Fruit fly (Drosophila melanogaster) whole organism, embryonic: Measurements from ENCODE around the gene CG11550.

ENCODE experiments used
- Atf6 ChIP-seq: fragments of 200-800 bp; sonication (Bioruptor generic); IDR thresholded peaks from 2 replicates; pipeline ENCODE4 v1.3.6; 2022; ENCODE audit warnings: missing biosample characterization, missing genetic modification characterization
- Awh ChIP-seq: fragments of 200-800 bp; sonication (Bioruptor generic); IDR thresholded peaks from 2 replicates; pipeline ENCODE4, ENCODE4 v1.3.6; 2022; ENCODE audit warnings: missing biosample characterization, missing genetic modification characterization
- B-H2 ChIP-seq: fragments of 200-800 bp; sonication (Bioruptor generic); optimal IDR thresholded peaks from 2 replicates; lab custom pipeline; 2018; ENCODE audit warnings: missing biosample characterization, mild to moderate bottlenecking, missing genetic modification characterization
- Blimp-1 ChIP-seq: fragments of 200-800 bp; sonication (Bioruptor generic); optimal IDR thresholded peaks from 3 replicates; lab custom pipeline; 2018; ENCODE audit warnings: missing biosample characterization, missing genetic modification characterization, mild to moderate bottlenecking, moderate library complexity, missing genetic modification reagents
- CG10979 ChIP-seq: fragments of 200-800 bp; sonication (Bioruptor generic); optimal IDR thresholded peaks from 2 replicates; lab custom pipeline; 2018; ENCODE audit warnings: missing biosample characterization, mild to moderate bottlenecking, missing genetic modification characterization, moderate library complexity
- CG11247 ChIP-seq: fragments of 200-800 bp; sonication (Bioruptor generic); IDR thresholded peaks from 2 replicates; pipeline ENCODE4 v1.3.6; 2022; ENCODE audit warnings: missing biosample characterization, missing genetic modification characterization
- CG11398 ChIP-seq: fragments of 200-800 bp; sonication (Bioruptor generic); optimal IDR thresholded peaks from 2 replicates; lab custom pipeline; 2016; ENCODE audit warnings: missing biosample characterization, missing genetic modification characterization
- CG11723 ChIP-seq: fragments of 200-800 bp; sonication (Bioruptor generic); optimal IDR thresholded peaks from 2 replicates; lab custom pipeline; 2017; ENCODE audit warnings: missing biosample characterization, mild to moderate bottlenecking, missing genetic modification characterization
- CG12219 ChIP-seq: fragments of 200-800 bp; sonication (Bioruptor generic); optimal IDR thresholded peaks from 3 replicates; lab custom pipeline; 2018; ENCODE audit warnings: missing biosample characterization, mild to moderate bottlenecking, missing genetic modification characterization
- CG12391 ChIP-seq: fragments of 200-800 bp; sonication (Bioruptor generic); optimal IDR thresholded peaks from 3 replicates; lab custom pipeline; 2018; ENCODE audit warnings: missing biosample characterization, mild to moderate bottlenecking, missing genetic modification characterization, moderate library complexity
- CG12744 ChIP-seq: fragments of 200-800 bp; sonication (Bioruptor generic); optimal IDR thresholded peaks from 2 replicates; lab custom pipeline; 2016; ENCODE audit warnings: missing biosample characterization, missing genetic modification characterization
- CG15073 ChIP-seq: fragments of 200-800 bp; sonication (Bioruptor generic); optimal IDR thresholded peaks from 2 replicates; lab custom pipeline; 2016; ENCODE audit warnings: missing biosample characterization, missing genetic modification characterization
- CG17186 ChIP-seq: fragments of 200-800 bp; sonication (Bioruptor generic); optimal IDR thresholded peaks from 3 replicates; lab custom pipeline; 2017; ENCODE audit warnings: missing biosample characterization, missing genetic modification reagents, missing genetic modification characterization
- CG1792 ChIP-seq: fragments of 200-800 bp; sonication (Bioruptor generic); optimal IDR thresholded peaks from 2 replicates; lab custom pipeline; 2016; ENCODE audit warnings: missing biosample characterization, missing genetic modification characterization
- CG2129 ChIP-seq: fragments of 200-800 bp; sonication (Bioruptor generic); IDR thresholded peaks from 2 replicates; pipeline ENCODE4 v1.3.6; 2022; ENCODE audit warnings: missing biosample characterization, missing genetic modification characterization; ENCODE audit not compliant: partially characterized antibody
- CG3065 ChIP-seq: fragments of 200-800 bp; sonication (Bioruptor generic); optimal IDR thresholded peaks from 2 replicates; lab custom pipeline; 2016; ENCODE audit warnings: missing biosample characterization, missing genetic modification characterization
- CG3281 ChIP-seq: fragments of 200-800 bp; sonication (Bioruptor generic); optimal IDR thresholded peaks from 3 replicates; lab custom pipeline; 2017; ENCODE audit warnings: missing biosample characterization, mild to moderate bottlenecking, missing genetic modification characterization
- CG4707 ChIP-seq: fragments of 200-800 bp; sonication (Bioruptor generic); optimal IDR thresholded peaks from 2 replicates; lab custom pipeline; 2018; ENCODE audit warnings: missing biosample characterization, mild to moderate bottlenecking, missing genetic modification characterization, moderate library complexity
- CG6689 ChIP-seq: fragments of 200-800 bp; sonication (Bioruptor generic); IDR thresholded peaks from 2 replicates; pipeline ENCODE4 v1.3.6; 2022; ENCODE audit warnings: missing biosample characterization, missing genetic modification characterization
- CG6791 ChIP-seq: fragments of 200-800 bp; sonication (Bioruptor generic); IDR thresholded peaks from 3 replicates; pipeline ENCODE4 v1.3.6; 2022; ENCODE audit warnings: missing biosample characterization, missing genetic modification characterization; ENCODE audit not compliant: partially characterized antibody
- CG9817 ChIP-seq: fragments of 200-800 bp; sonication (Bioruptor generic); optimal IDR thresholded peaks from 2 replicates; lab custom pipeline; 2018; ENCODE audit warnings: missing biosample characterization, mild to moderate bottlenecking, missing genetic modification characterization, moderate library complexity
- CTCF ChIP-seq: fragments of 200-800 bp; sonication (Bioruptor generic); optimal IDR thresholded peaks from 2 replicates; lab custom pipeline; 2017; ENCODE audit warnings: missing biosample characterization, mild to moderate bottlenecking, missing genetic modification characterization, moderate library complexity
- Chrac-16 ChIP-seq: fragments of 200-800 bp; sonication (Bioruptor generic); optimal IDR thresholded peaks from 3 replicates; lab custom pipeline; 2016; ENCODE audit warnings: missing biosample characterization, missing genetic modification characterization
- CkIIα-i1 ChIP-seq: fragments of 200-800 bp; sonication (Bioruptor generic); IDR thresholded peaks from 2 replicates; pipeline ENCODE4 v1.3.6; 2022; ENCODE audit warnings: missing biosample characterization, missing genetic modification characterization
- D ChIP-seq, 2 experiments: fragments of 200-800 bp in 1 of 2; fragments of >200 bp in 1 of 2; sonication (Bioruptor generic) in 1 of 2; optimal IDR thresholded peaks; 2 replicates in 1 of 2; 3 replicates in 1 of 2; lab custom pipeline; 2017; ENCODE audit warnings: mild to moderate bottlenecking in 1 of 2, missing biosample characterization in 1 of 2, missing genetic modification characterization in 1 of 2, missing genetic modification reagents in 1 of 2
- E2f1 ChIP-seq: fragments of 200-800 bp; sonication (Bioruptor generic); IDR thresholded peaks from 2 replicates; pipeline ENCODE4 v1.3.6; 2022; ENCODE audit warnings: missing biosample characterization, missing genetic modification characterization
- ERR ChIP-seq: fragments of 200-800 bp; sonication (Bioruptor generic); optimal IDR thresholded peaks from 2 replicates; lab custom pipeline; 2016; ENCODE audit warnings: missing biosample characterization, missing genetic modification characterization
- HHEX ChIP-seq: fragments of 200-800 bp; sonication (Bioruptor generic); optimal IDR thresholded peaks from 3 replicates; lab custom pipeline; 2017; ENCODE audit warnings: missing biosample characterization, mild to moderate bottlenecking, missing genetic modification characterization, missing genetic modification reagents
- MESR4 ChIP-seq: fragments of 200-800 bp; sonication (Bioruptor generic); optimal IDR thresholded peaks from 2 replicates; lab custom pipeline; 2018; ENCODE audit warnings: missing biosample characterization, mild to moderate bottlenecking, missing genetic modification characterization, moderate library complexity
- Mad ChIP-seq: fragments of 200-800 bp; sonication (Bioruptor generic); optimal IDR thresholded peaks from 2 replicates; lab custom pipeline; 2016; ENCODE audit warnings: missing biosample characterization, missing genetic modification characterization
- Nf-YA ChIP-seq: fragments of 200-800 bp; sonication (Bioruptor generic); IDR thresholded peaks from 2 replicates; pipeline ENCODE4 v1.3.6; 2022; ENCODE audit warnings: missing biosample characterization, missing genetic modification characterization
- Nf-YB ChIP-seq: fragments of 200-800 bp; sonication (Bioruptor generic); optimal IDR thresholded peaks from 3 replicates; lab custom pipeline; 2019; ENCODE audit warnings: missing biosample characterization, mild to moderate bottlenecking, missing genetic modification characterization, moderate library complexity
- Sox100B ChIP-seq: fragments of 200-800 bp; sonication (Bioruptor generic); optimal IDR thresholded peaks from 3 replicates; lab custom pipeline; 2018; ENCODE audit warnings: missing biosample characterization, mild to moderate bottlenecking, missing genetic modification characterization
- Taf1 ChIP-seq: fragments of 200-800 bp; sonication (Bioruptor generic); IDR thresholded peaks from 2 replicates; pipeline ENCODE4 v1.3.6; 2022; ENCODE audit warnings: missing biosample characterization, missing genetic modification characterization
- Trl ChIP-seq, 3 experiments: fragments of >200 bp in 2 of 3; fragments of 200-800 bp in 1 of 3; sonication (Bioruptor generic) in 1 of 3; optimal IDR thresholded peaks; 2 replicates in 1 of 3; 3 replicates in 2 of 3; lab custom pipeline; 2016 to 2017; ENCODE audit warnings: missing biosample characterization in 1 of 3, missing genetic modification characterization in 1 of 3
- Usf ChIP-seq: fragments of 200-800 bp; sonication (Bioruptor generic); optimal IDR thresholded peaks from 2 replicates; lab custom pipeline; 2017; ENCODE audit warnings: missing genotype, missing biosample characterization, missing genetic modification characterization
- cad ChIP-seq: fragments of >200 bp; optimal IDR thresholded peaks from 2 replicates; lab custom pipeline; 2017; ENCODE audit warnings: missing biosample characterization, missing genetic modification characterization
- chinmo ChIP-seq: fragments of 200-800 bp; sonication (Bioruptor generic); IDR thresholded peaks from 4 replicates; pipeline ENCODE4 v1.3.6; 2022; ENCODE audit warnings: missing biosample characterization, missing genetic modification characterization; ENCODE audit not compliant: partially characterized antibody
- dmrt11E ChIP-seq: fragments of 200-800 bp; sonication (Bioruptor generic); optimal IDR thresholded peaks from 3 replicates; lab custom pipeline; 2018; ENCODE audit warnings: missing biosample characterization, mild to moderate bottlenecking, missing genetic modification characterization, moderate library complexity
- dpn ChIP-seq, 2 experiments: fragments of 200-800 bp; sonication (Bioruptor generic); optimal IDR thresholded peaks; 3 replicates each; lab custom pipeline; 2016; ENCODE audit warnings: missing biosample characterization in 2 of 2, missing genetic modification characterization in 2 of 2
- gcm ChIP-seq: fragments of 200-800 bp; sonication (Bioruptor generic); optimal IDR thresholded peaks from 2 replicates; lab custom pipeline; 2019; ENCODE audit warnings: missing biosample characterization, mild to moderate bottlenecking, missing genetic modification characterization, moderate library complexity
- her ChIP-seq: fragments of 200-800 bp; sonication (Bioruptor generic); optimal IDR thresholded peaks from 2 replicates; lab custom pipeline; 2016; ENCODE audit warnings: missing biosample characterization, missing genetic modification characterization
- lola ChIP-seq, 3 experiments: fragments of >200 bp in 2 of 3; fragments of 200-800 bp in 1 of 3; sonication (Bioruptor generic) in 1 of 3; optimal IDR thresholded peaks; 2 replicates each; lab custom pipeline; 2017 to 2019; ENCODE audit warnings: missing biosample characterization in 3 of 3, missing genetic modification characterization in 3 of 3, mild to moderate bottlenecking in 1 of 3, moderate library complexity in 1 of 3
- p53 ChIP-seq: fragments of 200-800 bp; sonication (Bioruptor generic); optimal IDR thresholded peaks from 2 replicates; lab custom pipeline; 2016; ENCODE audit warnings: missing biosample characterization, missing genetic modification characterization
- pan ChIP-seq, 4 experiments: fragments of >200 bp in 3 of 4; fragments of 200-800 bp in 1 of 4; sonication (Bioruptor generic) in 1 of 4; optimal IDR thresholded peaks in 3 of 4; IDR thresholded peaks in 1 of 4; 2 replicates each; pipeline versions ENCODE4 v1.3.6 to Lab custom; 2017 to 2022; ENCODE audit warnings: missing biosample characterization in 2 of 4, missing genetic modification characterization in 2 of 4, mixed read lengths in 1 of 4
- run ChIP-seq: fragments of 200-800 bp; sonication (Bioruptor generic); optimal IDR thresholded peaks from 3 replicates; lab custom pipeline; 2018; ENCODE audit warnings: missing biosample characterization, mild to moderate bottlenecking, missing genetic modification characterization
- sug ChIP-seq: fragments of 200-800 bp; optimal IDR thresholded peaks from 2 replicates; lab custom pipeline; 2019; ENCODE audit warnings: missing biosample characterization, mild to moderate bottlenecking, missing genetic modification characterization, moderate library complexity
- tgo ChIP-seq: fragments of 200-800 bp; sonication (Bioruptor generic); IDR thresholded peaks from 3 replicates; pipeline ENCODE4 v1.3.6; 2022; ENCODE audit warnings: missing biosample characterization, missing genetic modification characterization
- trh ChIP-seq: fragments of 200-800 bp; sonication (Bioruptor generic); optimal IDR thresholded peaks from 2 replicates; lab custom pipeline; 2016; ENCODE audit warnings: missing biosample characterization, missing genetic modification characterization
- yki ChIP-seq: fragments of >200 bp; optimal IDR thresholded peaks from 3 replicates; lab custom pipeline; 2018

CG11550 gene

DNA sequence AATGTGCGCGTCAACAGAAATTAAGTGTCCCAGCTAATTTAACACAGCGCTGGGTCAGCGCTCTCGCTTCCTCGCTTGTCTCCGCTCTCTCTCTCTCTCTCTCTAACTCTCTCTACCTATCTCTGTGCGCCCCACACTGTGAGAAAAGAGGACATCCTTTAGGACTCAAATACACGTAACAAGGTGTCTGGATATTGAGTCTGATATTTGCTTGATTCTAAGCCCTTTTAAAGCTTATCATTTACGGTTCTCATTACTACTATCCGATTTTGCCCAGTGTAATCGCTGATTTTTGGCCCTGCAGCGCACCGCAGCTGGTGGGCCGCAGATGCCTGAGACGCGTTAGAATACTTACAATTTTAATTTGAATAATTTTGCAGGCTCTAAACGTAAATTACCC lies 43.2 kb downstream of the CG11550 start (continued):
- TF ChIP-seq CG11247 (GFP tag; lab: Robert Waterston, UW) (no peak), Blimp-1 (GFP tag; lab: Kevin White, UChicago) (no peak), trh (no peak), run (tag; lab: Kevin White, UChicago) (no peak), D (optimal IDR thresholded peaks at IDR 0.05; lab: Kevin White, UChicago) (no peak), D (GFP tag; optimal IDR thresholded peaks at IDR 0.05; lab: Kevin White, UChicago) (no peak), CG12219 (GFP tag; lab: Kevin White, UChicago) (peak; percentile 17), ERR (GFP tag; lab: Kevin White, UChicago) (no peak), her (GFP tag; lab: Kevin White, UChicago) (no peak), CG1792 (GFP tag; lab: Kevin White, UChicago) (peak; percentile 29), CG10979 (no peak), dpn (GFP tag; optimal IDR thresholded peaks at IDR 0.05; lab: Kevin White, UChicago) (peak; percentile 43 to 44), Usf (GFP tag; lab: Kevin White, UChicago) (no peak), dmrt11E (tag; lab: Kevin White, UChicago) (peak; percentile 4), CG4707 (GFP tag; lab: Kevin White, UChicago) (no peak), CG6689 (GFP tag; lab: Robert Waterston, UW) (no peak), Taf1 (GFP tag; lab: Robert Waterston, UW) (no peak), MESR4 (no peak), cad (GFP tag; lab: Kevin White, UChicago) (no peak), CkIIα-i1 (GFP tag; lab: Robert Waterston, UW) (no peak), CTCF (GFP tag; lab: Kevin White, UChicago) (no peak), Nf-YA (GFP tag; lab: Robert Waterston, UW) (no peak), Sox100B (GFP tag; lab: Kevin White, UChicago) (no peak), CG15073 (GFP tag; lab: Kevin White, UChicago) (no peak), E2f1 (GFP tag; lab: Robert Waterston, UW) (0 out of 2 replicates have a peak, but pooled peaks have one; percentile 21), CG9817 (tag; lab: Kevin White, UChicago) (peak; percentile 43), CG17186 (no peak), sug (tag; lab: Kevin White, UChicago) (peak; percentile 3), gcm (GFP tag; lab: Kevin White, UChicago) (no peak), Chrac-16 (peak; percentile 26), yki (no peak), CG3065 (GFP tag; lab: Kevin White, UChicago) (no peak), CG12391 (tag; lab: Kevin White, UChicago) (peak; percentile 27), lola (GFP tag; optimal IDR thresholded peaks at IDR 0.05; lab: Kevin White, UChicago) (no peak), CG11398 (GFP tag; lab: Kevin White, UChicago) (no peak), CG12744 (GFP tag; lab: Kevin White, UChicago) (no peak), CG3281 (peak; percentile 56), Nf-YB (GFP tag; lab: Kevin White, UChicago) (no peak), B-H2 (GFP tag; lab: Kevin White, UChicago) (peak; percentile 22), tgo (GFP tag; lab: Robert Waterston, UW) (peak; percentile 15; the same call in 1 of the 3 replicates), pan (optimal IDR thresholded peaks at IDR 0.05; lab: Kevin White, UChicago) (no peak), pan (GFP tag; optimal IDR thresholded peaks at IDR 0.05 in 1 of 2, IDR thresholded peaks at IDR 0.05 in 1 of 2) (peak in 1 of 2 experiments; percentile 25), CG11723 (GFP tag; lab: Kevin White, UChicago) (no peak), chinmo (no peak), Atf6 (peak; percentile 36; the same call in 1 of the 2 replicates), CG6791 (GFP tag; lab: Robert Waterston, UW) (no peak), CG2129 (GFP tag; lab: Robert Waterston, UW) (no peak), Trl (optimal IDR thresholded peaks at IDR 0.05; lab: Kevin White, UChicago) (no peak), Trl (GFP tag; optimal IDR thresholded peaks at IDR 0.05; lab: Kevin White, UChicago) (peak; percentile 8), HHEX (peak; percentile 45), Awh (GFP tag; lab: Robert Waterston, UW) (no peak), p53 (GFP tag; lab: Kevin White, UChicago) (no peak), Mad (GFP tag; lab: Kevin White, UChicago) (no peak)
